Worm (Caenorhabditis elegans): ENCODE data around the gene C09F12.2.

DNA sequence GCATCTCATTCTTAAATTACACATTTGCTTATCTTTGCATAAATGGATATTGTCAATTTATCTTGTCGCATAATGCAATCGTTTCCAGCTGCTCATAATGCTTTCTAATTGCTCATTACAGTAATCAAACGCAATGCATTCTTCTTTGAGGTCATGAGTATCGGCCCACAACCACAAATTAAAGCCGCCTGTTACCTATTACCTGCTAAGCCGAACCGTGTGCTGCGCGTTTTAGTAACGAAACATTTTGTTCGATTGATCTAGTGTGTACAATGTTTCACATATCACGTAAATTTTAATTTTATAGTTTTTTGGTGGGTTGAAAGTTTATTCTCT lies 19.8 kb upstream of the C09F12.2 start:
- TF ChIP-seq ama-1 (optimal IDR thresholded peaks at IDR 0.05), result no peak
- TF ChIP-seq pes-1 (GFP tag; IDR thresholded peaks at IDR 0.05), result no peak
- TF ChIP-seq ceh-36 (tag; optimal IDR thresholded peaks at IDR 0.05), result no peak
- TF ChIP-seq F13C5.2 (tag; optimal IDR thresholded peaks at IDR 0.05), result no peak

Measured in whole organism, early embryonic.